Fruit fly (Drosophila melanogaster) whole organism, wandering third instar larva: ENCODE data around the gene CG32488.

ENCODE experiments used
- Dfd ChIP-seq: fragments of >200 bp; optimal IDR thresholded peaks from 2 replicates; lab custom pipeline; 2017; ENCODE audit warnings: missing biosample characterization, missing genetic modification characterization
- Hnf4 ChIP-seq: fragments of 200-800 bp; sonication (Bioruptor generic); optimal IDR thresholded peaks from 2 replicates; lab custom pipeline; 2016; ENCODE audit warnings: missing biosample characterization, mild to moderate bottlenecking, missing genetic modification characterization
- OdsH ChIP-seq: fragments of 200-800 bp; sonication (Bioruptor generic); optimal IDR thresholded peaks from 2 replicates; lab custom pipeline; 2016; ENCODE audit warnings: missing biosample characterization, mild to moderate bottlenecking, missing genetic modification characterization
- br ChIP-seq: fragments of 200-800 bp; sonication (Bioruptor generic); optimal IDR thresholded peaks from 2 replicates; lab custom pipeline; 2016; ENCODE audit warnings: missing biosample characterization, missing genetic modification characterization
- dl ChIP-seq, 2 experiments: fragments of 175-275, 200-275 bp in 1 of 2; fragments of 200-275 bp in 1 of 2; sonication (Bioruptor generic); optimal IDR thresholded peaks; lab custom pipeline; 2018; ENCODE audit warnings: mild to moderate bottlenecking in 2 of 2, missing biosample characterization in 2 of 2, missing genetic modification characterization in 2 of 2, moderate library complexity in 2 of 2; ENCODE audit not compliant: partially characterized antibody in 2 of 2, insufficient read depth in 1 of 2
- pan ChIP-seq: fragments of >200 bp; optimal IDR thresholded peaks from 2 replicates; lab custom pipeline; 2017

DNA sequence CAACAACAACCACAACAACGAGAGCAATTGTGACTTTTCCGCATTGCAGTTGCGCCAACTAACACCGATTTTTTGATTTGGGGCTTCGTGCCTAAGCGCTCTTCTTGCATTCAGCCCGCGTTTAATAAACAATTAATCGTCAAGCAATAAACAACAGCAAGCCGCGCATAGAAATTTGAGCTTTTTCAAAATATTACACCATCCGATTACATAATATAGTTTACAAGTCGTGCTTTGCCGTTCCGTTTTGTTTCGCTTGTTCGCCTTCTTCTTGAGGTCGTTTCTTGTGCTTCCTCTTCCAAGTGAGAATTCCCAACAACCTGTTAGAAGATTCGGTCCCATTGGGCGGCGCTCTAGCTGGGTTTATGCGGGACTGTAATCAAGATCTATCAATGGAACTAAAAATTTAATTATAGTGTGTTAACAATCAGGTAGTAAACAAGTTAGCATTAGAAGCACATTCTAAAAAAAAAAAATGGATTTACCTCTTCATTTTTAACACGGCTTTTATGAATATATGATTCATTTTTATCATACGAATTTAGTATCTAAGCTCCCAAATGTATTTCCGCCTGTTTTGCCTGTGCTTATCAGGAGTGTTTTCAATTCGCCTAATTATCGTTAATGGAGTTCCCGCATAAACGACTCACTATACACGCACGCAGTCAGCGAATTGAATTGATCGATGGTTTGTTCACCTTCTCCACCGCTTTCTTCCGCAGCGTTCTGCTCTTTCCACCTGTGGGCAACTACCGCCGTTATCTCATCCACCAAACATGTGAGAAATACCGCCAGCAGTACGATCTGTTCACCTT lies 20.1 kb upstream of the CG32488 start:
- TF ChIP-seq Hnf4 (GFP tag; lab: Kevin White, UChicago) (peak; percentile 41), br (GFP tag; lab: Kevin White, UChicago) (peak; percentile 73), Dfd (GFP tag; lab: Kevin White, UChicago) (no peak), pan (lab: Kevin White, UChicago) (no peak), dl (GFP tag; optimal IDR thresholded peaks at IDR 0.05; lab: Kevin White, UChicago; ENCODE audit: insufficient read depth in 1 of 2, partially characterized antibody in 2 of 2) (no peak), OdsH (GFP tag; lab: Kevin White, UChicago) (peak; percentile 70)
